Worm (Caenorhabditis elegans) whole organism, young adult: ENCODE results near the gene H12D21.9.

Experiments used
- B0261.1 ChIP-seq: sonication (generic microtip); optimal IDR thresholded peaks from 2 replicates; lab custom pipeline; 2016; ENCODE audit warnings: mild to moderate bottlenecking, missing genetic modification characterization, moderate library complexity, missing compliant biosample characterization
- C17E4.6 ChIP-seq: fragments of 200-800 bp; sonication (Bioruptor generic); IDR thresholded peaks from 2 replicates; pipeline ENCODE4 v1.3.6; 2022; ENCODE audit warnings: missing genetic modification reagents, missing genetic modification characterization, missing compliant biosample characterization
- F23B12.7 ChIP-seq: sonication (generic microtip); optimal IDR thresholded peaks from 2 replicates; lab custom pipeline; 2017; ENCODE audit warnings: missing genetic modification characterization, mild to moderate bottlenecking, missing compliant biosample characterization, antibody characterized with exemption, moderate library complexity; ENCODE audit not compliant: insufficient read depth
- F33H1.4 ChIP-seq: fragments of 200-800 bp; sonication (Bioruptor generic); IDR thresholded peaks from 2 replicates; pipeline ENCODE4 v1.3.6; 2022; ENCODE audit warnings: missing genetic modification reagents, missing genetic modification characterization, missing compliant biosample characterization
- T07F8.4 ChIP-seq: sonication (generic microtip); optimal IDR thresholded peaks from 2 replicates; lab custom pipeline; 2016; ENCODE audit warnings: mild to moderate bottlenecking, missing genetic modification characterization, moderate library complexity, missing compliant biosample characterization
- T26A5.8 ChIP-seq: sonication (generic microtip); optimal IDR thresholded peaks from 2 replicates; lab custom pipeline; 2016; ENCODE audit warnings: missing genetic modification characterization, missing compliant biosample characterization
- Y67H2A.10 ChIP-seq: fragments of 200-800 bp; sonication (Bioruptor generic); conservative IDR thresholded peaks from 2 replicates; pipeline ENCODE4 v1.3.6; 2022; ENCODE audit warnings: missing genetic modification reagents, missing genetic modification characterization, missing compliant biosample characterization
- ZK185.1 ChIP-seq: sonication (generic microtip); optimal IDR thresholded peaks from 2 replicates; lab custom pipeline; 2016; ENCODE audit warnings: mild to moderate bottlenecking, missing genetic modification characterization, missing compliant biosample characterization; ENCODE audit not compliant: poor library complexity, severe bottlenecking
- akir-1 ChIP-seq: fragments of 200-800 bp; sonication (Bioruptor generic); optimal IDR thresholded peaks from 2 replicates; lab custom pipeline; 2018; ENCODE audit warnings: mild to moderate bottlenecking, missing genetic modification characterization, moderate library complexity, missing compliant biosample characterization
- aptf-3 ChIP-seq: fragments of 200-800 bp; sonication (Bioruptor generic); IDR thresholded peaks from 2 replicates; pipeline ENCODE4 v1.3.6; 2022; ENCODE audit warnings: missing genetic modification characterization, missing compliant biosample characterization
- ceh-27 ChIP-seq: fragments of 200-800 bp; sonication (Bioruptor generic); optimal IDR thresholded peaks from 2 replicates; lab custom pipeline; 2018; ENCODE audit warnings: mild to moderate bottlenecking, missing genetic modification characterization, moderate library complexity, missing compliant biosample characterization
- dox-1 ChIP-seq: fragments of 200-800 bp; sonication (Bioruptor generic); IDR thresholded peaks from 2 replicates; pipeline ENCODE4 v1.3.6; 2022; ENCODE audit warnings: missing genetic modification reagents, missing genetic modification characterization, missing compliant biosample characterization
- dpl-1 ChIP-seq: fragments of 150-350 bp; optimal IDR thresholded peaks from 2 replicates; lab custom pipeline; 2014; ENCODE audit warnings: missing biosample characterization, missing genetic modification reagents, missing genetic modification characterization
- egl-44 ChIP-seq: fragments of 200-800 bp; sonication (Bioruptor generic); IDR thresholded peaks from 2 replicates; pipeline ENCODE4 v1.3.6; 2022; ENCODE audit warnings: missing genetic modification reagents, missing genetic modification characterization, missing compliant biosample characterization
- egrh-3 ChIP-seq: fragments of 200-800 bp; sonication (Bioruptor generic); IDR thresholded peaks from 2 replicates; pipeline ENCODE4 v1.3.6; 2022; ENCODE audit warnings: missing genetic modification reagents, missing genetic modification characterization, missing compliant biosample characterization
- ekl-4 ChIP-seq: fragments of 200-800 bp; sonication (Bioruptor generic); IDR thresholded peaks from 2 replicates; pipeline ENCODE4 v1.3.6; 2022; ENCODE audit warnings: missing genetic modification reagents, missing genetic modification characterization, missing compliant biosample characterization
- him-1 ChIP-seq: sonication (generic microtip); optimal IDR thresholded peaks from 2 replicates; lab custom pipeline; 2016; ENCODE audit warnings: missing genotype, missing genetic modification reagents, missing genetic modification characterization, missing compliant biosample characterization
- hmg-1.2 ChIP-seq: fragments of 200-800 bp; sonication (Bioruptor generic); IDR thresholded peaks from 2 replicates; pipeline ENCODE4 v1.3.6; 2022; ENCODE audit warnings: missing genetic modification reagents, missing genetic modification characterization, missing compliant biosample characterization
- hrde-1 ChIP-seq: sonication (generic microtip); optimal IDR thresholded peaks from 2 replicates; lab custom pipeline; 2016; ENCODE audit warnings: missing genetic modification characterization, mild to moderate bottlenecking, missing compliant biosample characterization, moderate library complexity, missing genotype, missing genetic modification reagents, borderline replicate concordance
- hsf-1 ChIP-seq: fragments of 200-800 bp; sonication (Bioruptor generic); IDR thresholded peaks from 2 replicates; pipeline ENCODE4 v1.3.6; 2022; ENCODE audit warnings: missing genetic modification reagents, missing genetic modification characterization, missing compliant biosample characterization
- let-526 ChIP-seq: fragments of 200-800 bp; sonication (Bioruptor generic); IDR thresholded peaks from 2 replicates; pipeline ENCODE4 v1.3.6; 2022; ENCODE audit warnings: missing genetic modification reagents, missing genetic modification characterization, missing compliant biosample characterization
- let-607 ChIP-seq, 2 experiments: fragments of 200-800 bp in 1 of 2; sonication (Bioruptor generic) in 1 of 2; sonication (generic microtip) in 1 of 2; optimal IDR thresholded peaks; 2 replicates each; lab custom pipeline; 2016 to 2018; ENCODE audit warnings: mild to moderate bottlenecking in 2 of 2, missing compliant biosample characterization in 2 of 2, missing genetic modification characterization in 2 of 2, moderate library complexity in 2 of 2, missing genotype in 1 of 2
- lsy-27 ChIP-seq: sonication (generic microtip); optimal IDR thresholded peaks from 2 replicates; lab custom pipeline; 2017; ENCODE audit warnings: missing genetic modification characterization, mild to moderate bottlenecking, missing compliant biosample characterization, antibody characterized with exemption, missing genotype, borderline replicate concordance; ENCODE audit not compliant: insufficient read depth
- madf-6 ChIP-seq: fragments of 200-800 bp; sonication (Bioruptor generic); IDR thresholded peaks from 2 replicates; pipeline ENCODE4 v1.3.6; 2022; ENCODE audit warnings: missing genetic modification reagents, missing genetic modification characterization, missing compliant biosample characterization
- mxl-1 ChIP-seq: sonication (generic microtip); optimal IDR thresholded peaks from 2 replicates; lab custom pipeline; 2016; ENCODE audit warnings: missing genetic modification characterization, missing compliant biosample characterization
- nfya-2 ChIP-seq: fragments of 200-800 bp; sonication (Bioruptor generic); IDR thresholded peaks from 2 replicates; pipeline ENCODE4 v1.3.6; 2022; ENCODE audit warnings: missing genetic modification reagents, missing genetic modification characterization, missing compliant biosample characterization
- pha-4 ChIP-seq: fragments of 150-350 bp; sonication (generic microtip); optimal IDR thresholded peaks from 2 replicates; lab custom pipeline; 2014; ENCODE audit warnings: missing biosample characterization, missing genetic modification reagents, missing genetic modification characterization
- rcor-1 ChIP-seq: fragments of 200-800 bp; sonication (Bioruptor generic); IDR thresholded peaks from 2 replicates; pipeline ENCODE4 v1.3.6; 2022; ENCODE audit warnings: missing genetic modification reagents, missing genetic modification characterization, missing compliant biosample characterization
- repo-1 ChIP-seq: sonication (generic microtip); optimal IDR thresholded peaks from 2 replicates; lab custom pipeline; 2017; ENCODE audit warnings: mild to moderate bottlenecking, missing genetic modification characterization, missing compliant biosample characterization
- rpc-1 ChIP-seq, 2 experiments: fragments of 150-350 bp in 1 of 2; sonication (generic microtip) in 1 of 2; optimal IDR thresholded peaks; 2 replicates each; lab custom pipeline; 2014 to 2018; ENCODE audit warnings: missing biosample characterization in 1 of 2, missing genetic modification characterization in 1 of 2, missing genetic modification reagents in 1 of 2, missing genotype in 1 of 2
- snpc-1.3 ChIP-seq: sonication (generic microtip); optimal IDR thresholded peaks from 2 replicates; lab custom pipeline; 2017; ENCODE audit warnings: missing genetic modification characterization, mild to moderate bottlenecking, missing compliant biosample characterization, antibody characterized with exemption, moderate library complexity, missing genotype, missing genetic modification reagents; ENCODE audit not compliant: insufficient read depth
- snpc-4 ChIP-seq, 5 experiments: fragments of 150-350 bp in 1 of 5; sonication (generic microtip) in 4 of 5; optimal IDR thresholded peaks; 2 replicates each; lab custom pipeline; 2014 to 2018; ENCODE audit warnings: missing genetic modification characterization in 5 of 5, missing biosample characterization in 3 of 5, antibody characterized with exemption in 2 of 5, mild to moderate bottlenecking in 2 of 5, missing compliant biosample characterization in 2 of 5, missing genotype in 2 of 5, moderate library complexity in 2 of 5, missing genetic modification reagents in 1 of 5
- sptf-2 ChIP-seq: fragments of 200-800 bp; sonication (Bioruptor generic); optimal IDR thresholded peaks from 2 replicates; lab custom pipeline; 2018; ENCODE audit warnings: mild to moderate bottlenecking, missing genetic modification characterization, missing compliant biosample characterization
- tlf-1 ChIP-seq: fragments of 200-800 bp; sonication (Bioruptor generic); optimal IDR thresholded peaks from 2 replicates; lab custom pipeline; 2018; ENCODE audit warnings: mild to moderate bottlenecking, missing genetic modification characterization, missing compliant biosample characterization
- xnd-1 ChIP-seq: sonication (generic microtip); optimal IDR thresholded peaks from 2 replicates; lab custom pipeline; 2016; ENCODE audit warnings: missing genotype, missing genetic modification reagents, missing genetic modification characterization, missing compliant biosample characterization
- zfh-2 ChIP-seq: fragments of 200-800 bp; sonication (Bioruptor generic); conservative IDR thresholded peaks from 2 replicates; pipeline ENCODE4 v1.3.6; 2022; ENCODE audit warnings: missing genetic modification reagents, missing genetic modification characterization, missing compliant biosample characterization
- ztf-6 ChIP-seq: fragments of 200-800 bp; sonication (Bioruptor generic); IDR thresholded peaks from 2 replicates; pipeline ENCODE4 v1.3.6; 2022; ENCODE audit warnings: missing genetic modification reagents, missing genetic modification characterization, missing compliant biosample characterization

The H12D21.9 gene

ce11 chrV:14909331-14909835, at the start of gene H12D21.9:
H12D21.9 (minus strand) TSS chrV:14909478.
- TF ChIP-seq snpc-4 (GFP tag; optimal IDR thresholded peaks at IDR 0.05; lab: Kevin White, UChicago) (no peak), snpc-4 (tag; optimal IDR thresholded peaks at IDR 0.05; lab: Kevin White, UChicago) (no peak), F33H1.4 (no peak), repo-1 (tag; lab: Kevin White, UChicago) (no peak), dpl-1 (GFP tag; lab: Kevin White, UChicago) (no peak), snpc-1.3 (no peak), rpc-1 (optimal IDR thresholded peaks at IDR 0.05; lab: Kevin White, UChicago) (no peak), rpc-1 (tag; optimal IDR thresholded peaks at IDR 0.05; lab: Kevin White, UChicago) (no peak), ceh-27 (no peak), egrh-3 (GFP tag; lab: Robert Waterston, UW) (no peak), pha-4 (tag; lab: Kevin White, UChicago) (no peak), Y67H2A.10 (no peak), aptf-3 (GFP tag; lab: Robert Waterston, UW) (no peak)

- no peak for TF ChIP-seq T07F8.4 (tag; lab: Kevin White, UChicago)
- TF ChIP-seq hmg-1.2 (GFP tag; lab: Robert Waterston, UW): no peak
- no peak for TF ChIP-seq rcor-1 (GFP tag; lab: Robert Waterston, UW)
- no peak for TF ChIP-seq ekl-4
- TF ChIP-seq madf-6 (GFP tag; lab: Robert Waterston, UW): no peak
- no peak for TF ChIP-seq let-526 (GFP tag; lab: Robert Waterston, UW)
- TF ChIP-seq him-1 (tag; lab: Kevin White, UChicago): no peak
- TF ChIP-seq sptf-2 (GFP tag; lab: Kevin White, UChicago): no peak
- no peak for TF ChIP-seq xnd-1
These were observed 46.4 kb upstream of the H12D21.9 start, which contains the start of gene F02D8.9 for ce11 chrV:14955676-14956075. F02D8.9 (minus strand) TSS chrV:14955776.

ce11 chrV:14954633-14955032, 45.4 kb upstream of the H12D21.9 start, which contains the start of gene C30G7.5:
C30G7.5 (minus strand) TSS chrV:14954733.
- TF ChIP-seq B0261.1 (tag; lab: Kevin White, UChicago): no peak
- TF ChIP-seq lsy-27 (tag; lab: Kevin White, UChicago): no peak
- no peak for TF ChIP-seq hrde-1
- no peak for TF ChIP-seq snpc-4 (GFP tag; optimal IDR thresholded peaks at IDR 0.05; lab: Kevin White, UChicago)
- TF ChIP-seq snpc-4 (tag; optimal IDR thresholded peaks at IDR 0.05; lab: Kevin White, UChicago): no peak
- TF ChIP-seq mxl-1 (tag; lab: Kevin White, UChicago): no peak
- no peak for TF ChIP-seq xnd-1
- no peak for TF ChIP-seq dox-1 (GFP tag; lab: Robert Waterston, UW)
- TF ChIP-seq T26A5.8 (tag; lab: Kevin White, UChicago): no peak
- no peak for TF ChIP-seq tlf-1 (GFP tag; lab: Kevin White, UChicago)
- no peak for TF ChIP-seq akir-1
- TF ChIP-seq nfya-2 (GFP tag; lab: Robert Waterston, UW): no peak
- no peak for TF ChIP-seq zfh-2 (GFP tag; lab: Robert Waterston, UW)
- no peak for TF ChIP-seq ztf-6 (GFP tag; lab: Robert Waterston, UW)
- no peak for TF ChIP-seq C17E4.6 (GFP tag; lab: Robert Waterston, UW)
- no peak for TF ChIP-seq madf-6 (GFP tag; lab: Robert Waterston, UW)
- no peak for TF ChIP-seq hsf-1
- no peak for TF ChIP-seq let-607 (tag; optimal IDR thresholded peaks at IDR 0.05; lab: Kevin White, UChicago)
- TF ChIP-seq F23B12.7 (tag; lab: Kevin White, UChicago): no peak
- TF ChIP-seq ZK185.1: no peak
- TF ChIP-seq egl-44 (GFP tag; lab: Robert Waterston, UW): no peak
